Fruit fly (Drosophila melanogaster): Measurements from ENCODE around the gene CG13310.

Gene CG13310

DNA sequence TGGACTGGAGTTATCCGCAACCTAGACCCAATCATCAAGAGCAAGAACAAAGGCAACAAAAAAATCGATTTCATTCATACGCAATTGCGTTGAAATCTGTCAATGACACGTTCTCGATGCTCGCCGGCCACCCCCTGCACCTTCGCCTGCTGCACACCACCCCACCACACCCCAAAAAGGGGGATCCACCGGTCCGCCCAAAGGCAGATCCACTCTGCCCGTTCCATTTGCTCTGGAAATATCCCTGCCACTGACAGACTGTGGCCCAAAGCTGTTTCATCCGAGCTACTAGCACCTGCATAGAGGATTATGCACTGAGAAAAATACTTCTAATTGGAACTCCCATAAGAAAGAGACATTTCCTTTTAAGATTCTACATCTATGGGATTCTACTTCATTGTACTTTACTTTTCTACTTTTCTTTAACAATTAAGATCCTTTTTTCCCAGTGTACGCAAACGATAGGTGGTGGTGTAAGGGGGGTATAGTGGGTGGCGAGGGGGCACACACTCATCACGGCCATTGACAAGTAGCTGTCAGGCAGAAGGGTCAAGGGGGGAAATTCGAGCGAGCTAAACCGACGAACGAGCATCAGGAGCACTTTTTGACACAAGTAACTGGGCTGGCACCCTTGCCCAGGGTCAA is 23.5 kb upstream of the CG13310 start (continued):
- TF ChIP-seq gce (GFP tag; IDR thresholded peaks at IDR 0.05): peak; percentile 57; the same call in 1 of the 3 replicates
- peak; percentile 25 for TF ChIP-seq CHES-1-like (GFP tag; optimal IDR thresholded peaks at IDR 0.05)
- peak; percentile 16 for TF ChIP-seq trem (tag; optimal IDR thresholded peaks at IDR 0.05)
- peak; percentile 47 for TF ChIP-seq nmo (GFP tag; optimal IDR thresholded peaks at IDR 0.05)
- peak; percentile 20 for TF ChIP-seq fd64A (GFP tag; optimal IDR thresholded peaks at IDR 0.05)
- peak; percentile 3 for TF ChIP-seq tap (tag; optimal IDR thresholded peaks at IDR 0.05)
- peak; percentile 26; the same call in 1 of the 2 replicates for TF ChIP-seq ssp (GFP tag; IDR thresholded peaks at IDR 0.05)
- TF ChIP-seq CG10321 (GFP tag; IDR thresholded peaks at IDR 0.05): no peak
- TF ChIP-seq Oli (tag; optimal IDR thresholded peaks at IDR 0.05): peak; percentile 64
- TF ChIP-seq H2.0 (GFP tag; IDR thresholded peaks at IDR 0.05): no peak
- TF ChIP-seq CG4707 (GFP tag; optimal IDR thresholded peaks at IDR 0.05): peak; percentile 8
- peak; percentile 74 for TF ChIP-seq CG2712 (tag; optimal IDR thresholded peaks at IDR 0.05)
- TF ChIP-seq ken (GFP tag; IDR thresholded peaks at IDR 0.05): peak; percentile 67; the same call in 2 of the 3 replicates
- peak; percentile 9 for TF ChIP-seq ERR (GFP tag; optimal IDR thresholded peaks at IDR 0.05)
- TF ChIP-seq CG4730 (GFP tag; IDR thresholded peaks at IDR 0.05): 0 out of 2 replicates have a peak, but pooled peaks have one; percentile 20
- TF ChIP-seq nom (GFP tag; optimal IDR thresholded peaks at IDR 0.05): peak; percentile 39
- peak; percentile 50 for TF ChIP-seq ara (GFP tag; IDR thresholded peaks at IDR 0.05)
- TF ChIP-seq vvl (GFP tag; IDR thresholded peaks at IDR 0.05): peak; percentile 55
- TF ChIP-seq CG5953 (GFP tag; IDR thresholded peaks at IDR 0.05): 0 out of 2 replicates have a peak, but pooled peaks have one; percentile 17
- TF ChIP-seq CG8089 (GFP tag; optimal IDR thresholded peaks at IDR 0.05): peak; percentile 27
- no peak for TF ChIP-seq Hey (tag; optimal IDR thresholded peaks at IDR 0.05)
- peak; percentile 35; the same call in 1 of the 3 replicates for TF ChIP-seq H15 (GFP tag; IDR thresholded peaks at IDR 0.05)
- TF ChIP-seq CG7839 (tag; optimal IDR thresholded peaks at IDR 0.05): peak; percentile 31
- TF ChIP-seq jing (GFP tag; optimal IDR thresholded peaks at IDR 0.05): peak; percentile 11
- peak; percentile 68; the same call in 2 of the 3 replicates for TF ChIP-seq CG17361 (GFP tag; IDR thresholded peaks at IDR 0.05)
- TF ChIP-seq CG8924 (tag; optimal IDR thresholded peaks at IDR 0.05): peak; percentile 43
- TF ChIP-seq CG7928 (GFP tag; optimal IDR thresholded peaks at IDR 0.05): no peak
- peak; percentile 35; the same call in 1 of the 2 replicates for TF ChIP-seq CG3847 (GFP tag; IDR thresholded peaks at IDR 0.05)
- peak; percentile 57 for TF ChIP-seq Ssrp (tag; optimal IDR thresholded peaks at IDR 0.05)
- TF ChIP-seq Pdp1 (GFP tag; optimal IDR thresholded peaks at IDR 0.05): peak in 1 of 2 experiments; percentile 37
- TF ChIP-seq pzg (GFP tag; optimal IDR thresholded peaks at IDR 0.05): no peak
- no peak for TF ChIP-seq Opbp (GFP tag; IDR thresholded peaks at IDR 0.05; ENCODE audit: partially characterized antibody)
- TF ChIP-seq CG7271 (tag; optimal IDR thresholded peaks at IDR 0.05): no peak
- peak; percentile 61 for TF ChIP-seq CG1603 (tag; optimal IDR thresholded peaks at IDR 0.05)
- TF ChIP-seq slou (GFP tag; optimal IDR thresholded peaks at IDR 0.05): no peak
- TF ChIP-seq CG18262 (tag; optimal IDR thresholded peaks at IDR 0.05): peak; percentile 65
- TF ChIP-seq sc (optimal IDR thresholded peaks at IDR 0.05): no peak
- peak; percentile 49 for TF ChIP-seq sc (GFP tag; optimal IDR thresholded peaks at IDR 0.05)
- peak; percentile 55 for TF ChIP-seq gem (tag; optimal IDR thresholded peaks at IDR 0.05)
- TF ChIP-seq crol (GFP tag; IDR thresholded peaks at IDR 0.05): peak; percentile 82
- TF ChIP-seq CG4282 (GFP tag; optimal IDR thresholded peaks at IDR 0.05): no peak
- peak in 1 of 3 experiments; percentile 52 for TF ChIP-seq lola (GFP tag; optimal IDR thresholded peaks at IDR 0.05)
- no peak for TF ChIP-seq eve (GFP tag; optimal IDR thresholded peaks at IDR 0.05)
- peak; percentile 78 for TF ChIP-seq Ets65A (GFP tag)
- TF ChIP-seq peb (GFP tag; IDR thresholded peaks at IDR 0.05): peak; percentile 24; the same call in 1 of the 2 replicates
- peak; percentile 53 for TF ChIP-seq Xbp1 (GFP tag; optimal IDR thresholded peaks at IDR 0.05)
- peak; percentile 60 for TF ChIP-seq Blimp-1 (GFP tag; optimal IDR thresholded peaks at IDR 0.05)
- peak; percentile 41 for TF ChIP-seq Hsf (GFP tag; optimal IDR thresholded peaks at IDR 0.05)
- no peak for TF ChIP-seq ems (GFP tag; optimal IDR thresholded peaks at IDR 0.05)

Measured in whole organism, embryonic.